Fruit fly (Drosophila melanogaster) whole organism, prepupa: ENCODE results near the gene CG34011.

ENCODE experiments used
- Blimp-1 ChIP-seq: fragments of 200-800 bp; sonication (Bioruptor generic); optimal IDR thresholded peaks from 3 replicates; lab custom pipeline; 2017; ENCODE audit warnings: missing biosample characterization, missing genetic modification characterization, mild to moderate bottlenecking, moderate library complexity, missing genetic modification reagents
- CG15336 ChIP-seq: fragments of 200-800 bp; sonication (Bioruptor generic); IDR thresholded peaks from 2 replicates; pipeline ENCODE4 v1.3.6; 2022; ENCODE audit warnings: missing biosample characterization, missing genetic modification characterization
- CG1621 ChIP-seq: fragments of 200-800 bp; sonication (Bioruptor generic); optimal IDR thresholded peaks from 3 replicates; lab custom pipeline; 2018; ENCODE audit warnings: missing biosample characterization, mild to moderate bottlenecking, missing genetic modification characterization
- CG32006 ChIP-seq: fragments of 200-800 bp; sonication (Bioruptor generic); optimal IDR thresholded peaks from 3 replicates; lab custom pipeline; 2017; ENCODE audit warnings: missing biosample characterization, mild to moderate bottlenecking, missing genetic modification characterization
- CG3919 ChIP-seq: fragments of 200-800 bp; sonication (Bioruptor generic); optimal IDR thresholded peaks from 3 replicates; lab custom pipeline; 2016; ENCODE audit warnings: missing biosample characterization, missing genetic modification characterization
- CG6808 ChIP-seq: fragments of 200-800 bp; sonication (Bioruptor generic); optimal IDR thresholded peaks from 3 replicates; lab custom pipeline; 2017; ENCODE audit warnings: missing biosample characterization, missing genetic modification characterization, mild to moderate bottlenecking, moderate library complexity, missing genetic modification reagents
- CG6854 ChIP-seq: fragments of 200-800 bp; sonication (Bioruptor generic); optimal IDR thresholded peaks from 2 replicates; lab custom pipeline; 2017; ENCODE audit warnings: missing biosample characterization, mild to moderate bottlenecking, missing genetic modification characterization
- Eip93F ChIP-seq: fragments of 200-800 bp; sonication (Bioruptor generic); optimal IDR thresholded peaks from 2 replicates; lab custom pipeline; 2016; ENCODE audit warnings: missing biosample characterization, mild to moderate bottlenecking, missing genetic modification characterization
- Gug ChIP-seq: fragments of 200-800 bp; sonication (Bioruptor generic); IDR thresholded peaks from 2 replicates; pipeline ENCODE4 v1.3.6; 2022; ENCODE audit warnings: missing biosample characterization, missing genetic modification characterization
- Met ChIP-seq: fragments of 200-800 bp; sonication (Bioruptor generic); optimal IDR thresholded peaks from 3 replicates; lab custom pipeline; 2016; ENCODE audit warnings: missing biosample characterization, missing genetic modification characterization
- Smox ChIP-seq: fragments of 200-800 bp; sonication (Bioruptor generic); optimal IDR thresholded peaks from 3 replicates; lab custom pipeline; 2016; ENCODE audit warnings: missing biosample characterization, missing genetic modification characterization
- cyc ChIP-seq: fragments of 200-800 bp; sonication (Bioruptor generic); optimal IDR thresholded peaks from 3 replicates; lab custom pipeline; 2016; ENCODE audit warnings: missing biosample characterization, missing genetic modification characterization
- dac ChIP-seq: fragments of 200-800 bp; sonication (Bioruptor generic); optimal IDR thresholded peaks from 2 replicates; lab custom pipeline; 2017; ENCODE audit warnings: missing biosample characterization, mild to moderate bottlenecking, missing genetic modification characterization
- net ChIP-seq: fragments of 200-800 bp; sonication (Bioruptor generic); optimal IDR thresholded peaks from 3 replicates; lab custom pipeline; 2016; ENCODE audit warnings: missing biosample characterization, missing genetic modification characterization
- topi ChIP-seq: fragments of 200-800 bp; sonication (Bioruptor generic); optimal IDR thresholded peaks from 3 replicates; lab custom pipeline; 2016; ENCODE audit warnings: missing biosample characterization, missing genetic modification characterization
- vri ChIP-seq: fragments of 200-800 bp; sonication (Bioruptor generic); optimal IDR thresholded peaks from 3 replicates; lab custom pipeline; 2016; ENCODE audit warnings: missing biosample characterization, mild to moderate bottlenecking, missing genetic modification characterization

CG34011 gene

dm6 chr2L:5751448-5751847 is 34.9 kb downstream of the CG34011 start (continued):
- no peak for TF ChIP-seq Eip93F
- peak; percentile 49 for TF ChIP-seq topi (GFP tag; lab: Kevin White, UChicago)
- TF ChIP-seq CG6854 (GFP tag; lab: Kevin White, UChicago), result no peak
- TF ChIP-seq CG15336 (GFP tag; lab: Robert Waterston, UW), result no peak
- no peak for TF ChIP-seq Blimp-1
- peak; percentile 41 for TF ChIP-seq cyc
- no peak for TF ChIP-seq CG32006
- TF ChIP-seq, all 60 proteins: peak for 40

dm6 chr2L:5765139-5765538 is 48.6 kb downstream of the CG34011 start:
- peak; percentile 77 for TF ChIP-seq vri (GFP tag; lab: Kevin White, UChicago)
- TF ChIP-seq CG32006, result no peak

dm6 chr2L:5766042-5766441 is 49.5 kb downstream of the CG34011 start, which contains the start of gene obst-E:
Gene obst-E, minus strand, starts transcription at chr2L:5766142.
- TF ChIP-seq CG1621 (no peak), Met (GFP tag; lab: Kevin White, UChicago) (no peak), CG6808 (GFP tag; lab: Kevin White, UChicago) (no peak)

dm6 chr2L:5766498-5767008 is 50.1 kb downstream of the CG34011 start:
- TF ChIP-seq Smox (GFP tag; lab: Kevin White, UChicago) (no peak), net (GFP tag; lab: Kevin White, UChicago) (no peak), Gug (no peak), CG3919 (GFP tag; lab: Kevin White, UChicago) (no peak), dac (GFP tag; lab: Kevin White, UChicago) (no peak)
